Worm (Caenorhabditis elegans) whole organism, early embryonic: ENCODE measurements around the gene C28D4.8.

Experiments
- B0310.2 ChIP-seq: sonication (generic microtip); optimal IDR thresholded peaks from 2 replicates; lab custom pipeline; 2016; ENCODE audit warnings: mild to moderate bottlenecking, missing genetic modification characterization, missing compliant biosample characterization
- F13C5.2 ChIP-seq: sonication (generic microtip); optimal IDR thresholded peaks from 2 replicates; lab custom pipeline; 2017; ENCODE audit warnings: mild to moderate bottlenecking, missing genetic modification characterization, inconsistent platforms, missing compliant biosample characterization
- aly-1 ChIP-seq: sonication (generic microtip); optimal IDR thresholded peaks from 2 replicates; lab custom pipeline; 2016; ENCODE audit warnings: missing genetic modification characterization, missing compliant biosample characterization
- ama-1 ChIP-seq: fragments of 150-350 bp; optimal IDR thresholded peaks from 2 replicates; lab custom pipeline; 2014
- ceh-13 ChIP-seq: fragments of 200-800 bp; sonication (Bioruptor generic); optimal IDR thresholded peaks from 2 replicates; lab custom pipeline; 2018; ENCODE audit warnings: mild to moderate bottlenecking, missing genetic modification characterization, missing compliant biosample characterization
- ceh-36 ChIP-seq: sonication (generic microtip); optimal IDR thresholded peaks from 2 replicates; lab custom pipeline; 2016; ENCODE audit warnings: missing genetic modification characterization, inconsistent platforms, missing compliant biosample characterization
- ets-7 ChIP-seq: sonication (generic microtip); optimal IDR thresholded peaks from 2 replicates; lab custom pipeline; 2016; ENCODE audit warnings: missing genotype, missing genetic modification characterization, missing compliant biosample characterization
- flt-1 ChIP-seq: fragments of 200-800 bp; sonication (Bioruptor generic); IDR thresholded peaks from 2 replicates; pipeline ENCODE4 v1.3.6; 2022; ENCODE audit warnings: missing genetic modification characterization, missing compliant biosample characterization
- hmbx-1 ChIP-seq: sonication (generic microtip); optimal IDR thresholded peaks from 2 replicates; lab custom pipeline; 2016; ENCODE audit warnings: mild to moderate bottlenecking, missing genetic modification characterization, missing compliant biosample characterization
- hmg-4 ChIP-seq: fragments of 200-800 bp; sonication (Bioruptor generic); optimal IDR thresholded peaks from 2 replicates; lab custom pipeline; 2018; ENCODE audit warnings: mild to moderate bottlenecking, missing genetic modification characterization, missing compliant biosample characterization
- hnd-1 ChIP-seq: sonication (generic microtip); optimal IDR thresholded peaks from 2 replicates; lab custom pipeline; 2016; ENCODE audit warnings: missing genetic modification characterization, missing compliant biosample characterization
- pes-1 ChIP-seq: fragments of 200-800 bp; sonication (Bioruptor generic); IDR thresholded peaks from 2 replicates; pipeline ENCODE4 v1.3.6; 2022; ENCODE audit warnings: missing genetic modification reagents, missing genetic modification characterization, missing compliant biosample characterization
- scrt-1 ChIP-seq: fragments of 200-800 bp; sonication (Bioruptor generic); IDR thresholded peaks from 2 replicates; pipeline ENCODE4 v1.3.6; 2022; ENCODE audit warnings: missing genetic modification characterization, missing compliant biosample characterization
- sea-1 ChIP-seq: fragments of 200-800 bp; sonication (Bioruptor generic); conservative IDR thresholded peaks from 2 replicates; pipeline ENCODE4 v1.3.6; 2022; ENCODE audit warnings: missing genetic modification characterization, missing compliant biosample characterization
- tbx-11 ChIP-seq: fragments of 200-800 bp; sonication (Bioruptor generic); IDR thresholded peaks from 2 replicates; pipeline ENCODE4 v1.3.6; 2022; ENCODE audit warnings: missing genetic modification characterization, missing compliant biosample characterization
- tbx-37 ChIP-seq: fragments of 200-800 bp; sonication (Bioruptor generic); conservative IDR thresholded peaks from 2 replicates; pipeline ENCODE4 v1.3.6; 2022; ENCODE audit warnings: missing genetic modification reagents, missing genetic modification characterization, missing compliant biosample characterization
- tra-4 ChIP-seq: sonication (generic microtip); optimal IDR thresholded peaks from 2 replicates; lab custom pipeline; 2017; ENCODE audit warnings: missing genetic modification characterization, missing compliant biosample characterization

C28D4.8 gene

ce11 chrIV:9727217-9727616 is 21.0 kb downstream of the C28D4.8 start:
- TF ChIP-seq ceh-13 (GFP tag; lab: Kevin White, UChicago) = no peak
- no peak for TF ChIP-seq pes-1 (GFP tag; lab: Robert Waterston, UW)
- TF ChIP-seq flt-1 = no peak
- TF ChIP-seq ets-7 (tag; lab: Kevin White, UChicago) = no peak
- TF ChIP-seq scrt-1 (GFP tag; lab: Robert Waterston, UW) = no peak
- TF ChIP-seq aly-1 (tag; lab: Kevin White, UChicago) = no peak
- TF ChIP-seq B0310.2 (tag; lab: Kevin White, UChicago) = no peak
- no peak for TF ChIP-seq ama-1 (lab: Kevin White, UChicago)
- no peak for TF ChIP-seq hmg-4 (GFP tag; lab: Kevin White, UChicago)

- TF ChIP-seq ceh-36 (tag; lab: Kevin White, UChicago) (no peak), scrt-1 (GFP tag; lab: Robert Waterston, UW) (no peak), flt-1 (no peak), hmg-4 (GFP tag; lab: Kevin White, UChicago) (no peak), ets-7 (tag; lab: Kevin White, UChicago) (no peak), hmbx-1 (tag; lab: Kevin White, UChicago) (no peak), tbx-11 (GFP tag; lab: Robert Waterston, UW) (no peak), tbx-37 (GFP tag; lab: Robert Waterston, UW) (no peak), aly-1 (tag; lab: Kevin White, UChicago) (no peak), sea-1 (GFP tag; lab: Robert Waterston, UW) (no peak), hnd-1 (no peak), ceh-13 (GFP tag; lab: Kevin White, UChicago) (no peak), B0310.2 (tag; lab: Kevin White, UChicago) (no peak), pes-1 (GFP tag; lab: Robert Waterston, UW) (no peak), ama-1 (lab: Kevin White, UChicago) (no peak), F13C5.2 (no peak)
Measured at ce11 chrIV:9725468-9725985, 22.7 kb downstream of the C28D4.8 start.

ce11 chrIV:9724948-9725347 is 23.3 kb downstream of the C28D4.8 start, which contains the start of the genes nhr-138 and C28D4.18:
Gene nhr-138, plus strand, starts transcription at chrIV:9725251.
Gene C28D4.18, plus strand, starts transcription at chrIV:9725280.
- TF ChIP-seq ceh-36 (tag; lab: Kevin White, UChicago) = no peak
- no peak for TF ChIP-seq tra-4 (tag; lab: Kevin White, UChicago)
- TF ChIP-seq B0310.2 (tag; lab: Kevin White, UChicago) = no peak
- TF ChIP-seq hmbx-1 (tag; lab: Kevin White, UChicago) = no peak
- TF ChIP-seq scrt-1 (GFP tag; lab: Robert Waterston, UW) = no peak
- TF ChIP-seq aly-1 (tag; lab: Kevin White, UChicago) = no peak
- no peak for TF ChIP-seq tbx-11 (GFP tag; lab: Robert Waterston, UW)
- no peak for TF ChIP-seq hmg-4 (GFP tag; lab: Kevin White, UChicago)
- no peak for TF ChIP-seq tbx-37 (GFP tag; lab: Robert Waterston, UW)
- TF ChIP-seq flt-1 = no peak

- TF ChIP-seq scrt-1 (GFP tag; lab: Robert Waterston, UW) = no peak
- TF ChIP-seq ets-7 (tag; lab: Kevin White, UChicago) = no peak
Measured at ce11 chrIV:9723185-9723584, 25.1 kb downstream of the C28D4.8 start.

- TF ChIP-seq tra-4 (tag; lab: Kevin White, UChicago) (no peak), aly-1 (tag; lab: Kevin White, UChicago) (no peak), ceh-13 (GFP tag; lab: Kevin White, UChicago) (no peak)
Measured at ce11 chrIV:9718396-9718795, 29.8 kb downstream of the C28D4.8 start.

ce11 chrIV:9717844-9718243 is 30.4 kb downstream of the C28D4.8 start:
- TF ChIP-seq ets-7 (tag; lab: Kevin White, UChicago) = no peak
- TF ChIP-seq tbx-37 (GFP tag; lab: Robert Waterston, UW) = no peak

- no peak for TF ChIP-seq hnd-1
- TF ChIP-seq scrt-1 (GFP tag; lab: Robert Waterston, UW) = no peak
- no peak for TF ChIP-seq hmg-4 (GFP tag; lab: Kevin White, UChicago)
- no peak for TF ChIP-seq tbx-37 (GFP tag; lab: Robert Waterston, UW)
- TF ChIP-seq B0310.2 (tag; lab: Kevin White, UChicago) = no peak
- TF ChIP-seq tra-4 (tag; lab: Kevin White, UChicago) = no peak
- no peak for TF ChIP-seq ama-1 (lab: Kevin White, UChicago)
- TF ChIP-seq tbx-11 (GFP tag; lab: Robert Waterston, UW) = no peak
- no peak for TF ChIP-seq ceh-36 (tag; lab: Kevin White, UChicago)
- no peak for TF ChIP-seq sea-1 (GFP tag; lab: Robert Waterston, UW)
- TF ChIP-seq F13C5.2 = no peak
- no peak for TF ChIP-seq ets-7 (tag; lab: Kevin White, UChicago)
- no peak for TF ChIP-seq pes-1 (GFP tag; lab: Robert Waterston, UW)
- no peak for TF ChIP-seq aly-1 (tag; lab: Kevin White, UChicago)
- no peak for TF ChIP-seq flt-1
- TF ChIP-seq ceh-13 (GFP tag; lab: Kevin White, UChicago) = no peak
- no peak for TF ChIP-seq hmbx-1 (tag; lab: Kevin White, UChicago)
Measured at ce11 chrIV:9716490-9716889, 31.8 kb downstream of the C28D4.8 start.

ce11 chrIV:9714264-9714663 is 34.0 kb downstream of the C28D4.8 start:
- TF ChIP-seq ceh-13 (GFP tag; lab: Kevin White, UChicago) (no peak), ceh-36 (tag; lab: Kevin White, UChicago) (no peak)
